Worm (Caenorhabditis elegans): Measurements from ENCODE around the gene Y57G11C.1131.

DNA sequence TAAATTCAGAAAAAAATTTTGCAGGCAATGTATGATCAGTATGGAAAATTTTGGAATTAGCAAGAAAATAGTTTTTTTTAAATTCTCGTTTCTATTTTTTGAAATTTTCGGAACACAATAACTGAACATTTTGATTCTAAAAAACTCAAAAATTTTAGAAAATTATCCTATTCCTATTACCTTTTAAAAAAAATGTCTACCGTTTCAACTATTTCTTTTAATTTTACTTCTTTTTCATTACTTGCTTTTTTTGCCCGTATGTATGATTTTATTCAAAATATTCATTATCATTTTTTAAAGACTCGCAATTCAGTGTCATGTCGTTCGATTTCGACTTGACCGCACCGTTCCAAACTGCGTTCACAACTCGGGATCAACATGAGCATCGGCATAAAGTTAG is 48.5 kb downstream of the Y57G11C.1131 start, which contains the start of gene atln-2:
- no peak for TF ChIP-seq ztf-23 (GFP tag; IDR thresholded peaks at IDR 0.05)
- TF ChIP-seq klf-2 (GFP tag; conservative IDR thresholded peaks at IDR 0.05), result no peak
- no peak for TF ChIP-seq cog-1 (tag; optimal IDR thresholded peaks at IDR 0.05)
- TF ChIP-seq flt-1 (GFP tag; IDR thresholded peaks at IDR 0.05), result no peak
